Worm (Caenorhabditis elegans): Measurements from ENCODE around the gene prk-2.

The prk-2 gene

DNA sequence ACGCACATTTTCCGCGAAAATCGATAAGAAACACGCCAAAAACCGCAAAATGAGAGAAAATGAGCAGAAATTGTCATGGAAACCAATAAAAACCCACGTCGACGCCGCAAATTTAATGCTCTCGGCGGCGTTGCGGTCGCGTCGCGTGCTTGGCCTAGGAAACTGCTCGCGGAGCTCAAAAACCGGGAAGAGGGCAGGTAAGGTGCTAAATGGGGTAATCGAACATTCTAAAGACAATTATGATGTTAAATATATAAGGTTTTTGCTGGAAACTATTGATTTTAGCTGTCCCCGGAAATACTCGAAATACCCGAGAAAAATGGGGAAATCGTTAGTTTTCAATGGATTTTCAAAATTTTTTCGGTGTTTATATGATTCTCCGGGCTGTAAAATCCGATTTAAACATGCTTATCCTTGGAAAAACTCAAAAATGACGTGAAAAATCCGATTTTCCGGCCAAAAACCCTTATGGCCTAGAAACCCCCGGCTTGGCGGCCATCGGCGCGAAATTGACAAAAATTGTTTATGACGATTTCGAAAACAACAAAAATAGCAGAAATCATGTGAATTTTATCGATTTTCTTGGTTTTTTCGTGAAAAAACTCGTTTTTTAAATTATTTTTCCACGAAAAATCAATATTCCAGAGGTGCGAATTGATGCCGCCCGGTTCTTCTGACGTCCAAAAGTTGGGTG lies 47.5 kb downstream of the prk-2 start, which contains the start of gene phf-15 (continued):
- TF ChIP-seq pha-4 (GFP tag; IDR thresholded peaks at IDR 0.05) (no peak), pha-4 (tag; optimal IDR thresholded peaks at IDR 0.05) (no peak)

DNA sequence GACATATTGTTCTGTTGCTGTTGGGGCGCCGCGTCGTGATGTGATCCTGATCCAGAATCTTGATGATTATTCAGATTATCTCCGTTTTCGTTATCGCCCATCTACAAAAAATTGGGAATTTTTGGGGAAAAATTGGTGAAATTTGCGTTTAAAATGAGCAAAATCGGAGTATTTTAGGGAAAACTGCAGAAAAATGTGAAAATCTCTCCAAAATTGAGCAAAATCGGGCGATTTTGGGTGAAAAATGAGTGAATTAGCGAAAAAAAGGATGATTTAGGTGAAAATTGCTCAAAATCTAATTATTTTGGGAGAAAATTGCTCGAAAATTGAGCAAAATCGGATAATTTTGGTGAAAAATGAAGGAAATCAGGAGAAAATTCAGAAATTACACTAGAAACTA lies 48.9 kb downstream of the prk-2 start, which contains the start of gene Y53G8AR.9:
TSS of gene Y53G8AR.9 (minus strand) at position 101 of the 400 bp plus-strand sequence.
- TF ChIP-seq nhr-25 (tag; optimal IDR thresholded peaks at IDR 0.05; ENCODE audit: borderline replicate concordance, insufficient read depth) (no peak), aha-1 (tag) (peak; percentile 71)

DNA sequence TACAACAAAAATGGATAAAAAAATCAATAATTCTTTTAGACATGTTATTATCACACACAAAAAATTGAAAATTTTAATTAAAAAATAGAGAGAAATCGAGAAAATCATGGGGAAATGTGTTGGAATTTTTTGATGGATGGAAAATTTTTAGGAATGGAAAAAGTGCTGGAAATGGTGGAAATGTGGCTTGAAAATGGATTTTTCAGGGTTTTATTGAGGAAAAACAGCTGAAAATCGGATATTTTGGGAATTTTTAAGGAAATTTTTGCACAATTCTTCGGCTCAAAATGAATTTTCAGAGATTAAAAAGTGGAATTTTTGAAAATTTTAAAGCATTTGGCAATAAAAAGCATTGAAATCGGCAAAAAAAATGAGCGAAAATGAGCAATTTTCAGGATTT lies 52.1 kb downstream of the prk-2 start:
- TF ChIP-seq hif-1 (tag; optimal IDR thresholded peaks at IDR 0.05): peak in 1 of 2 experiments; percentile 59
- TF ChIP-seq Y5F2A.4 (GFP tag; optimal IDR thresholded peaks at IDR 0.05): no peak
- no peak for TF ChIP-seq zag-1 (tag; optimal IDR thresholded peaks at IDR 0.05)
- 0 out of 2 replicates have a peak, but pooled peaks have one; percentile 32 for TF ChIP-seq ctbp-1 (GFP tag; IDR thresholded peaks at IDR 0.05)
- TF ChIP-seq nhr-41 (GFP tag; IDR thresholded peaks at IDR 0.05): no peak
- no peak for TF ChIP-seq nhr-6 (tag; optimal IDR thresholded peaks at IDR 0.05)
- TF ChIP-seq nhr-25 (tag; optimal IDR thresholded peaks at IDR 0.05; ENCODE audit: borderline replicate concordance, insufficient read depth): no peak
- TF ChIP-seq madf-5 (GFP tag; IDR thresholded peaks at IDR 0.05): no peak
- TF ChIP-seq arid-1 (GFP tag; conservative IDR thresholded peaks at IDR 0.05): peak; percentile 46; the same call in 1 of the 2 replicates
- TF ChIP-seq ceh-28 (tag; optimal IDR thresholded peaks at IDR 0.05): peak; percentile 2
- no peak for TF ChIP-seq mdl-1 (tag; optimal IDR thresholded peaks at IDR 0.05)
- no peak for TF ChIP-seq sdz-12 (GFP tag; optimal IDR thresholded peaks at IDR 0.05)
- no peak for TF ChIP-seq ztf-7 (tag; optimal IDR thresholded peaks at IDR 0.05)
- TF ChIP-seq R02D3.7 (tag; optimal IDR thresholded peaks at IDR 0.05): no peak
